Worm (Caenorhabditis elegans) whole organism, young adult: ENCODE results near the gene col-176.

Source experiments
- B0019.2 ChIP-seq: fragments of 200-800 bp; sonication (Bioruptor generic); conservative IDR thresholded peaks from 2 replicates; pipeline ENCODE4 v1.3.6; 2022; ENCODE audit warnings: missing genetic modification reagents, missing genetic modification characterization, missing compliant biosample characterization
- akir-1 ChIP-seq: fragments of 200-800 bp; sonication (Bioruptor generic); optimal IDR thresholded peaks from 2 replicates; lab custom pipeline; 2018; ENCODE audit warnings: mild to moderate bottlenecking, missing genetic modification characterization, moderate library complexity, missing compliant biosample characterization
- ama-1 ChIP-seq, 3 experiments: fragments of 150-350 bp in 1 of 3; sonication (generic microtip) in 2 of 3; optimal IDR thresholded peaks; 2 replicates each; lab custom pipeline; 2014 to 2018; ENCODE audit warnings: missing biosample characterization in 2 of 3, missing genetic modification characterization in 2 of 3, missing genetic modification reagents in 2 of 3
- chd-7 ChIP-seq: sonication (generic microtip); optimal IDR thresholded peaks from 2 replicates; lab custom pipeline; 2016; ENCODE audit warnings: mild to moderate bottlenecking, missing genetic modification characterization, moderate library complexity, missing compliant biosample characterization
- dpff-1 ChIP-seq: sonication (generic microtip); optimal IDR thresholded peaks from 2 replicates; lab custom pipeline; 2017; ENCODE audit warnings: mild to moderate bottlenecking, missing genetic modification characterization, missing compliant biosample characterization
- dpl-1 ChIP-seq: fragments of 150-350 bp; optimal IDR thresholded peaks from 2 replicates; lab custom pipeline; 2014; ENCODE audit warnings: missing biosample characterization, missing genetic modification reagents, missing genetic modification characterization
- egl-18 ChIP-seq: fragments of 200-800 bp; sonication (Bioruptor generic); IDR thresholded peaks from 2 replicates; pipeline ENCODE4 v1.3.6; 2022; ENCODE audit warnings: missing genetic modification reagents, missing genetic modification characterization, missing compliant biosample characterization
- nfya-1 ChIP-seq: sonication (generic microtip); optimal IDR thresholded peaks from 2 replicates; lab custom pipeline; 2017; ENCODE audit warnings: antibody characterized with exemption, missing compliant biosample characterization, missing genetic modification characterization, borderline replicate concordance; ENCODE audit not compliant: insufficient read depth
- sea-2 ChIP-seq: fragments of 200-800 bp; sonication (Bioruptor generic); IDR thresholded peaks from 2 replicates; pipeline ENCODE4 v1.3.6; 2022; ENCODE audit warnings: missing genetic modification characterization, missing compliant biosample characterization
- snpc-4 ChIP-seq, 5 experiments: fragments of 150-350 bp in 1 of 5; sonication (generic microtip) in 4 of 5; optimal IDR thresholded peaks; 2 replicates each; lab custom pipeline; 2014 to 2018; ENCODE audit warnings: missing genetic modification characterization in 5 of 5, missing biosample characterization in 3 of 5, antibody characterized with exemption in 2 of 5, mild to moderate bottlenecking in 2 of 5, missing compliant biosample characterization in 2 of 5, missing genotype in 2 of 5, moderate library complexity in 2 of 5, missing genetic modification reagents in 1 of 5
- unc-62 ChIP-seq: fragments of 150-350 bp; optimal IDR thresholded peaks from 2 replicates; lab custom pipeline; 2014; ENCODE audit warnings: missing biosample characterization, missing genetic modification reagents, missing genetic modification characterization
- zfh-2 ChIP-seq: fragments of 200-800 bp; sonication (Bioruptor generic); conservative IDR thresholded peaks from 2 replicates; pipeline ENCODE4 v1.3.6; 2022; ENCODE audit warnings: missing genetic modification reagents, missing genetic modification characterization, missing compliant biosample characterization
- zim-3 ChIP-seq: sonication (generic microtip); optimal IDR thresholded peaks from 2 replicates; lab custom pipeline; 2017; ENCODE audit warnings: mild to moderate bottlenecking, missing genetic modification characterization, moderate library complexity, missing compliant biosample characterization
- ztf-6 ChIP-seq: fragments of 200-800 bp; sonication (Bioruptor generic); IDR thresholded peaks from 2 replicates; pipeline ENCODE4 v1.3.6; 2022; ENCODE audit warnings: missing genetic modification reagents, missing genetic modification characterization, missing compliant biosample characterization

DNA sequence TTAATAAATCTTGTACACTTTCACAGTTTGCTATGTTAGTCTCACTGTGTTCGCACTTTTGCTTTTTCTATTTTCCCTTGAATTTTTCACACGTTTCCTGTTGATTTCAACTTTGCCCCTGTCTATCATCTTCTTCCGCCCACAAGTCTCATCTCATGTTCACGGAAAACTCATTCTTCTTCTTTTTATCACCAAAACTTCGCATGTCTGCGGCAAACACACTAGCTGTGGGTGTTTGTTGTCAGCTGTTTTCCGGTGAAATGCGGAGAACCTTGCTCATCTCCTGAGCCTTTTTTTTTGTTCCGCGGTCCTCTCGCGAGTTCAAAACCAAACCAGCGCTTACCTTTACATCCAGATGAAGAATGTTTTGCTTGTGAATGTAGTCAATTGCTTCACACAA is 8.9 kb upstream of the col-176 start:
- TF ChIP-seq dpff-1 (tag; lab: Kevin White, UChicago), result no peak
- TF ChIP-seq unc-62 (GFP tag; lab: Kevin White, UChicago), result no peak
- no peak for TF ChIP-seq sea-2 (GFP tag; lab: Robert Waterston, UW)
- TF ChIP-seq zim-3 (tag; lab: Kevin White, UChicago), result no peak
- no peak for TF ChIP-seq ama-1 (optimal IDR thresholded peaks at IDR 0.05; lab: Kevin White, UChicago)
- no peak for TF ChIP-seq ama-1 (GFP tag; optimal IDR thresholded peaks at IDR 0.05; lab: Kevin White, UChicago)
- TF ChIP-seq snpc-4 (GFP tag; optimal IDR thresholded peaks at IDR 0.05; lab: Kevin White, UChicago), result no peak
- TF ChIP-seq snpc-4 (tag; optimal IDR thresholded peaks at IDR 0.05; lab: Kevin White, UChicago), result no peak
- no peak for TF ChIP-seq zfh-2
- TF ChIP-seq ztf-6 (GFP tag; lab: Robert Waterston, UW), result no peak
- TF ChIP-seq chd-7, result no peak
- TF ChIP-seq nfya-1 (tag; lab: Kevin White, UChicago), result no peak
- no peak for TF ChIP-seq B0019.2 (GFP tag; lab: Robert Waterston, UW)
- TF ChIP-seq akir-1 (GFP tag; lab: Kevin White, UChicago), result no peak
- no peak for TF ChIP-seq dpl-1
- TF ChIP-seq egl-18, result no peak
